Worm (Caenorhabditis elegans): ENCODE measurements around the gene T05C12.11.

Gene T05C12.11

DNA sequence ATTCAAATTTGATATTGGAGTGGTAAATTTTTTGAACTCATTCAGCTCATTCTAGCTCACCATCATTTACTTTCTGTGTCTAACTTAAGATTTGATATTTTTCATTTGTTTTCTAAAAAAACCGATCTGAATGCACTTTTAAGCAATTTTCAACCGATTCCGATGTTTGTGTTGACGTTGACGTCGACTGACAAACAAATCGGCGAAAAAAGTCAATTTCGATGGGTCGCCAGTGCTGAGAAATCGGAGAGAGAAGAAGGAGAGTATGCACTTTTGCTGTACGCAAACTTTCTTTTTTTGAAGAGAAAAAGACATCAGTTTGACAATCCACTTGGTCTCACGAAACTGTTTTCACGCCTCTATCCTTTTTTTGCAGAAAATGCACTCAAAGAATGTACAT is 44.8 kb downstream of the T05C12.11 start:
- TF ChIP-seq ceh-91 (GFP tag; IDR thresholded peaks at IDR 0.05), result no peak
- no peak for TF ChIP-seq tlf-1 (GFP tag; optimal IDR thresholded peaks at IDR 0.05)
- TF ChIP-seq lir-1 (GFP tag; conservative IDR thresholded peaks at IDR 0.05), result no peak
- no peak for TF ChIP-seq hmg-1.2 (GFP tag; IDR thresholded peaks at IDR 0.05)

DNA sequence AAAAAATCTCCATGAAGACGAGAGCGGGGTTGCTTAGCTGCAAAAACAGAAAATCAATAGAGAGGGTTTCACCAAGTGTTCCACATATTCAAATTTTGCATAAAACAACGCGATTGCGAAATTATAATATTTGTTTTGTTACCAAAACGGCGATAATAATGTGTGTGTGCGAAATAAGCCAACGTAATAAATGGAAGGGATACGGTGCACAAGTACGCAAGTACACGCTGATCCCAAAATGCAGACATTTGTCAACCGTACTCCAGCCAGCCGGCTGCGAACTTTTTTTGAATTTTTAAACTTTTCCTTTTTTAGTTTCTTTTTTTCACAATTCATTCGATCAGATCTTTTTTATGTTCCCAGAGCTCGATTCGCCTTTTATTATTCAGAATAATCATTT is 45.4 kb downstream of the T05C12.11 start, which contains the start of gene ire-1:
ire-1 (minus strand) TSS at position 44 of the 400 bp plus-strand sequence.
- TF ChIP-seq C17E4.6 (GFP tag; IDR thresholded peaks at IDR 0.05), result no peak
- TF ChIP-seq let-526 (GFP tag; IDR thresholded peaks at IDR 0.05), result no peak
- TF ChIP-seq bed-1 (GFP tag; IDR thresholded peaks at IDR 0.05), result no peak
- no peak for TF ChIP-seq B0035.1 (tag; optimal IDR thresholded peaks at IDR 0.05)
- no peak for TF ChIP-seq mes-4 (tag; optimal IDR thresholded peaks at IDR 0.05)
- peak; percentile 61 for TF ChIP-seq nhr-80 (tag; optimal IDR thresholded peaks at IDR 0.05)
- TF ChIP-seq F52B5.7 (tag; optimal IDR thresholded peaks at IDR 0.05), result no peak
- no peak for TF ChIP-seq hsf-1 (GFP tag; IDR thresholded peaks at IDR 0.05)
- no peak for TF ChIP-seq K11D2.4 (GFP tag; IDR thresholded peaks at IDR 0.05)
- TF ChIP-seq tbx-9 (tag; optimal IDR thresholded peaks at IDR 0.05; ENCODE audit: borderline replicate concordance), result no peak
- TF ChIP-seq lsl-1 (GFP tag; optimal IDR thresholded peaks at IDR 0.05), result peak; percentile 89
- TF ChIP-seq lin-54 (GFP tag; optimal IDR thresholded peaks at IDR 0.05), result no peak
- TF ChIP-seq egrh-3 (GFP tag; IDR thresholded peaks at IDR 0.05), result no peak
- no peak for TF ChIP-seq somi-1 (GFP tag; optimal IDR thresholded peaks at IDR 0.05)
- no peak for TF ChIP-seq ama-1 (optimal IDR thresholded peaks at IDR 0.05)
- TF ChIP-seq ama-1 (GFP tag; optimal IDR thresholded peaks at IDR 0.05), result no peak
- peak; percentile 30; the same call in 1 of the 2 replicates for TF ChIP-seq madf-6 (GFP tag; IDR thresholded peaks at IDR 0.05)
- no peak for TF ChIP-seq efl-1 (GFP tag; optimal IDR thresholded peaks at IDR 0.05)
- TF ChIP-seq dox-1 (GFP tag; IDR thresholded peaks at IDR 0.05), result peak; percentile 59
- TF ChIP-seq nfya-1 (tag; optimal IDR thresholded peaks at IDR 0.05; ENCODE audit: borderline replicate concordance, insufficient read depth), result no peak
- peak; percentile 41; the same call in 1 of the 2 replicates for TF ChIP-seq ceh-100 (GFP tag; IDR thresholded peaks at IDR 0.05)
- TF ChIP-seq nhr-27 (tag; optimal IDR thresholded peaks at IDR 0.05), result no peak
- no peak for TF ChIP-seq B0336.3 (GFP tag; IDR thresholded peaks at IDR 0.05)
- TF ChIP-seq mcd-1 (GFP tag; IDR thresholded peaks at IDR 0.05), result no peak
- TF ChIP-seq pha-4 (tag; optimal IDR thresholded peaks at IDR 0.05), result peak; percentile 73
- no peak for TF ChIP-seq nhr-179 (tag; optimal IDR thresholded peaks at IDR 0.05)
- peak; percentile 37 for TF ChIP-seq ZK185.1 (tag; optimal IDR thresholded peaks at IDR 0.05; ENCODE audit: poor library complexity, severe bottlenecking)
- no peak for TF ChIP-seq lag-1 (GFP tag; IDR thresholded peaks at IDR 0.05)
- TF ChIP-seq chd-7 (tag; optimal IDR thresholded peaks at IDR 0.05), result no peak
- TF ChIP-seq zim-3 (tag; optimal IDR thresholded peaks at IDR 0.05), result no peak
- no peak for TF ChIP-seq cebp-2 (GFP tag; IDR thresholded peaks at IDR 0.05)
- no peak for TF ChIP-seq ztf-25 (GFP tag; IDR thresholded peaks at IDR 0.05)
- no peak for TF ChIP-seq hlh-26 (GFP tag; conservative IDR thresholded peaks at IDR 0.05)
- TF ChIP-seq attf-6 (GFP tag; IDR thresholded peaks at IDR 0.05), result no peak
- no peak for TF ChIP-seq pbrm-1 (GFP tag; IDR thresholded peaks at IDR 0.05)
- peak; percentile 28 for TF ChIP-seq ztf-18 (tag; optimal IDR thresholded peaks at IDR 0.05)
- TF ChIP-seq attf-3 (GFP tag; conservative IDR thresholded peaks at IDR 0.05), result no peak
- no peak for TF ChIP-seq hlh-12 (tag; optimal IDR thresholded peaks at IDR 0.05)
- TF ChIP-seq rcor-1 (GFP tag; IDR thresholded peaks at IDR 0.05), result no peak
- TF ChIP-seq zfh-2 (GFP tag; conservative IDR thresholded peaks at IDR 0.05), result no peak
- TF ChIP-seq F33H1.4 (GFP tag; IDR thresholded peaks at IDR 0.05), result peak; percentile 45; the same call in 1 of the 2 replicates
- TF ChIP-seq unc-130 (GFP tag; optimal IDR thresholded peaks at IDR 0.05), result no peak
- no peak for TF ChIP-seq C06A6.2 (GFP tag; conservative IDR thresholded peaks at IDR 0.05)
- no peak for TF ChIP-seq Y67H2A.10 (GFP tag; conservative IDR thresholded peaks at IDR 0.05)
- no peak for TF ChIP-seq bed-2 (GFP tag; IDR thresholded peaks at IDR 0.05)
